Worm (Caenorhabditis elegans): ENCODE data around the gene gsp-1.

Gene gsp-1

ce11 chrV:10683458-10683857 lies 1.2 kb downstream of the gsp-1 start:
- TF ChIP-seq tlp-1 (tag; optimal IDR thresholded peaks at IDR 0.05) (no peak), vab-15 (tag; optimal IDR thresholded peaks at IDR 0.05) (no peak), efl-1 (optimal IDR thresholded peaks at IDR 0.05) (no peak), efl-1 (GFP tag; optimal IDR thresholded peaks at IDR 0.05 in 1 of 2) (peak in 1 of 2 experiments; percentile 86), hlh-17 (GFP tag; optimal IDR thresholded peaks at IDR 0.05; ENCODE audit: borderline replicate concordance) (no peak)

ce11 chrV:10684748-10685147 lies 2.5 kb downstream of the gsp-1 start:
- no peak for TF ChIP-seq aly-2 (tag; optimal IDR thresholded peaks at IDR 0.05)
- TF ChIP-seq snu-23 (GFP tag; optimal IDR thresholded peaks at IDR 0.05), result no peak
- no peak for TF ChIP-seq skn-1 (tag; optimal IDR thresholded peaks at IDR 0.05)
- peak; percentile 20 for TF ChIP-seq lin-14 (GFP tag; optimal IDR thresholded peaks at IDR 0.05)
- TF ChIP-seq C16A3.4 (tag; optimal IDR thresholded peaks at IDR 0.05), result no peak
- TF ChIP-seq nhr-20 (tag; optimal IDR thresholded peaks at IDR 0.05), result no peak
- TF ChIP-seq egl-13 (tag; optimal IDR thresholded peaks at IDR 0.05), result no peak
- TF ChIP-seq fkh-4 (tag; optimal IDR thresholded peaks at IDR 0.05; ENCODE audit: borderline replicate concordance), result peak; percentile 59
- TF ChIP-seq pag-3 (tag; optimal IDR thresholded peaks at IDR 0.05; ENCODE audit: borderline replicate concordance, insufficient read depth), result no peak
- peak; percentile 84 for TF ChIP-seq dsc-1 (tag; optimal IDR thresholded peaks at IDR 0.05)
- no peak for TF ChIP-seq rnt-1 (tag; optimal IDR thresholded peaks at IDR 0.05)
- TF ChIP-seq lin-13 (GFP tag; optimal IDR thresholded peaks at IDR 0.05), result no peak
- TF ChIP-seq fkh-10 (GFP tag; optimal IDR thresholded peaks at IDR 0.05), result peak; percentile 41

- TF ChIP-seq nhr-85 (tag) (no peak), nhr-28 (tag; optimal IDR thresholded peaks at IDR 0.05) (no peak), lsy-2 (tag; optimal IDR thresholded peaks at IDR 0.05) (no peak), nhr-77 (tag; optimal IDR thresholded peaks at IDR 0.05) (no peak), lin-14 (GFP tag; optimal IDR thresholded peaks at IDR 0.05) (no peak), ceh-90 (tag; optimal IDR thresholded peaks at IDR 0.05) (no peak), nhr-237 (tag; optimal IDR thresholded peaks at IDR 0.05) (no peak), hlh-17 (GFP tag; optimal IDR thresholded peaks at IDR 0.05; ENCODE audit: borderline replicate concordance) (no peak), egl-27 (tag; optimal IDR thresholded peaks at IDR 0.05) (no peak), pag-3 (tag; optimal IDR thresholded peaks at IDR 0.05; ENCODE audit: borderline replicate concordance, insufficient read depth) (no peak), C16A3.4 (tag; optimal IDR thresholded peaks at IDR 0.05) (no peak), nhr-11 (tag; optimal IDR thresholded peaks at IDR 0.05) (no peak), vab-15 (tag; optimal IDR thresholded peaks at IDR 0.05) (no peak), fkh-8 (tag; optimal IDR thresholded peaks at IDR 0.05) (no peak), mef-2 (tag; optimal IDR thresholded peaks at IDR 0.05) (no peak), zag-1 (tag; optimal IDR thresholded peaks at IDR 0.05) (no peak), C04F5.9 (tag; optimal IDR thresholded peaks at IDR 0.05) (no peak), swsn-7 (tag; optimal IDR thresholded peaks at IDR 0.05) (no peak), Y116A8C.19 (tag; optimal IDR thresholded peaks at IDR 0.05; ENCODE audit: borderline replicate concordance) (no peak)
Observed at ce11 chrV:10687601-10688000, 5.4 kb downstream of the gsp-1 start, which contains the start of gene F29F11.20. F29F11.20 (plus strand) TSS chrV:10687901.

ce11 chrV:10691313-10691712 lies 9.1 kb downstream of the gsp-1 start:
- TF ChIP-seq pag-3 (tag; optimal IDR thresholded peaks at IDR 0.05; ENCODE audit: borderline replicate concordance, insufficient read depth) (no peak), tbx-2 (tag; optimal IDR thresholded peaks at IDR 0.05) (peak; percentile 12), egl-27 (tag; optimal IDR thresholded peaks at IDR 0.05) (peak in 1 of 2 experiments; percentile 1), nhr-85 (tag) (no peak), dsc-1 (tag; optimal IDR thresholded peaks at IDR 0.05) (no peak), nhr-47 (tag; optimal IDR thresholded peaks at IDR 0.05) (no peak), skn-1 (tag; optimal IDR thresholded peaks at IDR 0.05) (peak; percentile 11), ztf-11 (tag; optimal IDR thresholded peaks at IDR 0.05) (no peak), nhr-77 (tag; optimal IDR thresholded peaks at IDR 0.05) (peak; percentile 56), unc-62 (GFP tag; optimal IDR thresholded peaks at IDR 0.05) (no peak), xbp-1 (tag; optimal IDR thresholded peaks at IDR 0.05) (no peak), lin-35 (GFP tag; optimal IDR thresholded peaks at IDR 0.05) (no peak), mef-2 (tag; optimal IDR thresholded peaks at IDR 0.05) (no peak), sup-37 (GFP tag; optimal IDR thresholded peaks at IDR 0.05) (no peak), nhr-11 (tag; optimal IDR thresholded peaks at IDR 0.05) (no peak), lin-14 (GFP tag; optimal IDR thresholded peaks at IDR 0.05) (peak; percentile 36), F16B12.6 (tag; optimal IDR thresholded peaks at IDR 0.05) (no peak), nhr-20 (tag; optimal IDR thresholded peaks at IDR 0.05) (peak; percentile 12), nhr-28 (tag; optimal IDR thresholded peaks at IDR 0.05) (no peak), lsy-2 (tag; optimal IDR thresholded peaks at IDR 0.05) (peak in 1 of 2 experiments; percentile 4), unc-30 (tag; optimal IDR thresholded peaks at IDR 0.05) (no peak)

All from whole organism, L1 larva.